Worm (Caenorhabditis elegans) whole organism, young adult: Measurements from ENCODE around the gene C55C3.7.

Experiments
- athp-1 ChIP-seq: sonication (generic microtip); optimal IDR thresholded peaks from 2 replicates; lab custom pipeline; 2017; ENCODE audit warnings: mild to moderate bottlenecking, missing genetic modification characterization, missing compliant biosample characterization
- cebp-2 ChIP-seq: fragments of 200-800 bp; sonication (Bioruptor generic); IDR thresholded peaks from 2 replicates; pipeline ENCODE4 v1.3.6; 2022; ENCODE audit warnings: missing genetic modification characterization, missing compliant biosample characterization
- snpc-4 ChIP-seq, 5 experiments: fragments of 150-350 bp in 1 of 5; sonication (generic microtip) in 4 of 5; optimal IDR thresholded peaks; 2 replicates each; lab custom pipeline; 2014 to 2018; ENCODE audit warnings: missing genetic modification characterization in 5 of 5, missing biosample characterization in 3 of 5, antibody characterized with exemption in 2 of 5, mild to moderate bottlenecking in 2 of 5, missing compliant biosample characterization in 2 of 5, missing genotype in 2 of 5, moderate library complexity in 2 of 5, missing genetic modification reagents in 1 of 5
- unc-130 ChIP-seq: sonication (generic microtip); optimal IDR thresholded peaks from 2 replicates; lab custom pipeline; 2016; ENCODE audit warnings: missing genetic modification reagents, missing genetic modification characterization, missing compliant biosample characterization

ce11 chrIV:5649073-5649583 lies 33.3 kb downstream of the C55C3.7 start, which contains the start of gene csn-5:
- TF ChIP-seq cebp-2 (GFP tag; lab: Robert Waterston, UW) (no peak), athp-1 (tag; lab: Kevin White, UChicago) (no peak), snpc-4 (GFP tag; optimal IDR thresholded peaks at IDR 0.05; lab: Kevin White, UChicago) (no peak), snpc-4 (tag; optimal IDR thresholded peaks at IDR 0.05; lab: Kevin White, UChicago) (peak in 1 of 4 experiments; percentile 6), unc-130 (GFP tag; lab: Kevin White, UChicago) (no peak)
